Worm (Caenorhabditis elegans) whole organism, L3 larva: ENCODE measurements around the gene ugt-14.

Experiments
- R02D3.7 ChIP-seq: fragments of 150-350 bp; optimal IDR thresholded peaks from 2 replicates; lab custom pipeline; 2014; ENCODE audit warnings: missing biosample characterization, missing genetic modification characterization
- ZK546.5 ChIP-seq: sonication (generic microtip); optimal IDR thresholded peaks from 2 replicates; lab custom pipeline; 2017; ENCODE audit warnings: missing biosample characterization, missing genetic modification characterization
- aly-2 ChIP-seq: fragments of 150-350 bp; optimal IDR thresholded peaks from 2 replicates; lab custom pipeline; 2014; ENCODE audit warnings: missing biosample characterization, missing genetic modification characterization
- ceh-16 ChIP-seq: sonication (generic microtip); optimal IDR thresholded peaks from 2 replicates; lab custom pipeline; 2017; ENCODE audit warnings: missing biosample characterization, missing genetic modification characterization
- ceh-28 ChIP-seq: fragments of 150-350 bp; optimal IDR thresholded peaks from 2 replicates; lab custom pipeline; 2014; ENCODE audit warnings: missing biosample characterization, missing genetic modification reagents, missing genetic modification characterization
- ceh-82 ChIP-seq: fragments of 150-350 bp; optimal IDR thresholded peaks from 2 replicates; lab custom pipeline; 2014; ENCODE audit warnings: missing biosample characterization, missing genetic modification characterization
- daf-12 ChIP-seq: fragments of 150-350 bp; optimal IDR thresholded peaks from 2 replicates; lab custom pipeline; 2014; ENCODE audit warnings: missing biosample characterization, missing genetic modification reagents, missing genetic modification characterization
- egl-5 ChIP-seq: fragments of 150-350 bp; optimal IDR thresholded peaks from 2 replicates; lab custom pipeline; 2017; ENCODE audit warnings: missing biosample characterization, missing genetic modification reagents, missing genetic modification characterization, inconsistent platforms
- elt-1 ChIP-seq: fragments of 150-350 bp; optimal IDR thresholded peaks from 2 replicates; lab custom pipeline; 2014; ENCODE audit warnings: missing biosample characterization, missing genetic modification characterization
- elt-3 ChIP-seq, 3 experiments: fragments of 150-350 bp in 1 of 3; sonication (generic microtip) in 2 of 3; optimal IDR thresholded peaks; 2 replicates in 2 of 3; 4 replicates in 1 of 3; lab custom pipeline; 2014 to 2017; ENCODE audit warnings: missing biosample characterization in 3 of 3, missing genetic modification characterization in 3 of 3
- fkh-2 ChIP-seq: fragments of 150-350 bp; optimal IDR thresholded peaks from 2 replicates; lab custom pipeline; 2014; ENCODE audit warnings: missing biosample characterization, missing genetic modification reagents, missing genetic modification characterization
- hmg-11 ChIP-seq: sonication (generic microtip); optimal IDR thresholded peaks from 2 replicates; lab custom pipeline; 2016; ENCODE audit warnings: missing genetic modification characterization, missing compliant biosample characterization
- jun-1 ChIP-seq: fragments of 150-350 bp; optimal IDR thresholded peaks from 2 replicates; lab custom pipeline; 2014; ENCODE audit warnings: missing biosample characterization, missing genetic modification reagents, missing genetic modification characterization
- lin-15B ChIP-seq: fragments of 150-350 bp; optimal IDR thresholded peaks from 2 replicates; lab custom pipeline; 2014; ENCODE audit warnings: missing biosample characterization, missing genetic modification characterization
- mdl-1 ChIP-seq: fragments of 150-350 bp; optimal IDR thresholded peaks from 2 replicates; lab custom pipeline; 2014; ENCODE audit warnings: missing biosample characterization, missing genetic modification characterization
- mml-1 ChIP-seq: fragments of 150-350 bp; sonication (generic microtip); optimal IDR thresholded peaks from 3 replicates; lab custom pipeline; 2014; ENCODE audit warnings: missing biosample characterization, missing genetic modification characterization
- nfya-1 ChIP-seq: sonication (generic microtip); optimal IDR thresholded peaks from 2 replicates; lab custom pipeline; 2017; ENCODE audit warnings: missing genetic modification characterization, mild to moderate bottlenecking, missing compliant biosample characterization, antibody characterized with exemption, moderate library complexity; ENCODE audit not compliant: insufficient read depth
- nhr-11 ChIP-seq: fragments of 150-350 bp; optimal IDR thresholded peaks from 2 replicates; lab custom pipeline; 2014; ENCODE audit warnings: missing biosample characterization, missing genetic modification characterization
- nhr-12 ChIP-seq: fragments of 150-350 bp; optimal IDR thresholded peaks from 2 replicates; lab custom pipeline; 2014; ENCODE audit warnings: missing biosample characterization, missing genetic modification characterization
- nhr-23 ChIP-seq: fragments of 150-350 bp; optimal IDR thresholded peaks from 2 replicates; lab custom pipeline; 2014; ENCODE audit warnings: missing biosample characterization, missing genetic modification reagents, missing genetic modification characterization
- nhr-237 ChIP-seq: fragments of 150-350 bp; optimal IDR thresholded peaks from 2 replicates; lab custom pipeline; 2014; ENCODE audit warnings: missing biosample characterization, missing genetic modification characterization
- nhr-25 ChIP-seq: sonication (generic microtip); optimal IDR thresholded peaks from 2 replicates; lab custom pipeline; 2017; ENCODE audit warnings: missing biosample characterization, missing genetic modification characterization
- nhr-28 ChIP-seq: fragments of 150-350 bp; optimal IDR thresholded peaks from 2 replicates; lab custom pipeline; 2014; ENCODE audit warnings: missing biosample characterization, missing genetic modification characterization
- nhr-43 ChIP-seq: sonication (generic microtip); optimal IDR thresholded peaks from 2 replicates; lab custom pipeline; 2016; ENCODE audit warnings: mild to moderate bottlenecking, missing genetic modification characterization, missing compliant biosample characterization; ENCODE audit not compliant: poor library complexity, severe bottlenecking
- nhr-67 ChIP-seq: fragments of 150-350 bp; optimal IDR thresholded peaks from 2 replicates; lab custom pipeline; 2014; ENCODE audit warnings: missing biosample characterization, missing genetic modification characterization
- nhr-76 ChIP-seq: fragments of 150-350 bp; sonication (generic microtip); optimal IDR thresholded peaks from 5 replicates; lab custom pipeline; 2014; ENCODE audit warnings: missing biosample characterization, missing genetic modification characterization
- pha-4 ChIP-seq: fragments of 150-350 bp; optimal IDR thresholded peaks from 2 replicates; lab custom pipeline; 2014; ENCODE audit warnings: missing biosample characterization, missing genetic modification reagents, missing genetic modification characterization
- pqm-1 ChIP-seq: fragments of 150-350 bp; optimal IDR thresholded peaks from 2 replicates; lab custom pipeline; 2017; ENCODE audit warnings: missing biosample characterization, missing genetic modification characterization, inconsistent platforms
- sea-2 ChIP-seq: fragments of 150-350 bp; sonication (generic microtip); optimal IDR thresholded peaks from 4 replicates; lab custom pipeline; 2014; ENCODE audit warnings: missing biosample characterization, missing genetic modification reagents, missing genetic modification characterization
- skn-1 ChIP-seq: fragments of 150-350 bp; optimal IDR thresholded peaks from 2 replicates; lab custom pipeline; 2014; ENCODE audit warnings: missing biosample characterization, missing genetic modification characterization
- snpc-4 ChIP-seq: fragments of 150-350 bp; optimal IDR thresholded peaks from 2 replicates; lab custom pipeline; 2014; ENCODE audit warnings: missing biosample characterization, missing genetic modification characterization
- tbx-2 ChIP-seq: sonication (generic microtip); optimal IDR thresholded peaks from 2 replicates; lab custom pipeline; 2016; ENCODE audit warnings: mild to moderate bottlenecking, missing genetic modification characterization, missing compliant biosample characterization
- unc-39 ChIP-seq: sonication (generic microtip); optimal IDR thresholded peaks from 4 replicates; lab custom pipeline; 2017; ENCODE audit warnings: missing biosample characterization, missing genetic modification characterization
- unc-62 ChIP-seq: fragments of 150-350 bp; sonication (generic microtip); optimal IDR thresholded peaks from 4 replicates; lab custom pipeline; 2014; ENCODE audit warnings: missing biosample characterization, missing genetic modification reagents, missing genetic modification characterization
- zag-1 ChIP-seq: fragments of 150-350 bp; optimal IDR thresholded peaks from 2 replicates; lab custom pipeline; 2014; ENCODE audit warnings: missing biosample characterization, missing genetic modification characterization
- ztf-11 ChIP-seq: fragments of 150-350 bp; optimal IDR thresholded peaks from 2 replicates; lab custom pipeline; 2014; ENCODE audit warnings: missing biosample characterization, missing genetic modification characterization

The ugt-14 gene

ce11 chrV:4905953-4906352 is at the start of gene ugt-14:
ugt-14 (plus strand) TSS chrV:4906253.
- no peak for TF ChIP-seq jun-1
- TF ChIP-seq tbx-2 (tag; lab: Kevin White, UChicago), result no peak
- TF ChIP-seq unc-39 (tag; lab: Kevin White, UChicago), result no peak
- TF ChIP-seq nhr-11 (tag; lab: Kevin White, UChicago), result no peak
- TF ChIP-seq nhr-23 (tag; lab: Kevin White, UChicago), result no peak
- no peak for TF ChIP-seq nhr-43
- no peak for TF ChIP-seq ztf-11 (tag; lab: Kevin White, UChicago)

DNA sequence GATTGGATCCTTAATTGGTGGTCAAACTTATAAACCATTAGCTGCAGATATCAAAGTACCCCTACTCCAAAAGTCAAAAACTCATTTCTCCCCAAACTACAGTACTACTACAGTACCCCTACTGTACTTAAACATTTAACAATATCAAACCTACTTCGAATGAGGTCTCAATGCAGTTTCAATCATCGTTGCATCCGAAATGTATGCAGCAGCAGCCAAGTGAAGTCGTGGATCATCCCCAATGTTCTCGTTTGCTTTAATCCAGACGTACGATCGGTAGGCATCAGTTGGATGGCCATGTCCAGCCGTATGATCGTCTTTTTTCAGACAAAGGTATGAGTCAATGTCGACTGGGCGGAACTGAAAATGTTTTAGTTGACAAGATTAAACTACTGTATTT is 48.5 kb upstream of the ugt-14 start:
- TF ChIP-seq egl-5 (tag; lab: Kevin White, UChicago) (no peak), lin-15B (tag; lab: Kevin White, UChicago) (no peak), pqm-1 (tag; lab: Kevin White, UChicago) (no peak), nhr-43 (no peak), nhr-23 (tag; lab: Kevin White, UChicago) (no peak), nhr-25 (tag; lab: Kevin White, UChicago) (no peak), nhr-28 (no peak), mml-1 (tag; lab: Kevin White, UChicago) (no peak), ceh-28 (no peak), mdl-1 (tag; lab: Kevin White, UChicago) (no peak), fkh-2 (tag; lab: Kevin White, UChicago) (no peak), ceh-82 (no peak), ztf-11 (tag; lab: Kevin White, UChicago) (no peak), ZK546.5 (no peak), elt-1 (tag; lab: Kevin White, UChicago) (no peak)

DNA sequence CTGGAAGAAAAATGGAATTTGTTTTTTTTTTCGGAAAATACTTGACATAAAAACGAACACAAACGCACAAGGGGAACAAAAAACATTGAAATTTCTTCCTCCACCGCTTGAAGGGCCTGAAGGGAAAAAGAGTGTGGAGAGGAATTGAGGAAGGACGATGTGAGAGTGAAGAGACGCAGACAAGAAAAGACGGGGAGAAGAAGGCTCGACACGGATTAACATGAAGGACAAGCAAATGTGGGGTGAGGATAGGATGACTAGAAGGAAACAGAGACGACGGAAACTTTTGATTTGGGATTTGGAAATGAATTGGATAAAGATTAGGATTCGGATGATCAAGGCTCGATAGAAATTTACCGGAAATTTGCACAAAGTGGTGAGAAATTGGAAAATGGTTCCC is 45.5 kb upstream of the ugt-14 start:
- TF ChIP-seq unc-62 (no peak), pqm-1 (tag; lab: Kevin White, UChicago) (no peak), egl-5 (tag; lab: Kevin White, UChicago) (no peak), nfya-1 (tag; lab: Kevin White, UChicago) (peak; percentile 53), nhr-12 (no peak), nhr-25 (tag; lab: Kevin White, UChicago) (peak; percentile 7), nhr-76 (tag; lab: Kevin White, UChicago) (no peak), lin-15B (tag; lab: Kevin White, UChicago) (no peak), nhr-23 (tag; lab: Kevin White, UChicago) (peak; percentile 1), aly-2 (tag; lab: Kevin White, UChicago) (no peak), elt-3 (tag; optimal IDR thresholded peaks at IDR 0.05; lab: Kevin White, UChicago) (no peak), sea-2 (GFP tag; lab: Kevin White, UChicago) (no peak), unc-39 (tag; lab: Kevin White, UChicago) (no peak), hmg-11 (peak; percentile 30), snpc-4 (tag; lab: Kevin White, UChicago) (no peak), zag-1 (tag; lab: Kevin White, UChicago) (no peak), daf-12 (no peak), jun-1 (no peak), nhr-67 (tag; lab: Kevin White, UChicago) (no peak)

DNA sequence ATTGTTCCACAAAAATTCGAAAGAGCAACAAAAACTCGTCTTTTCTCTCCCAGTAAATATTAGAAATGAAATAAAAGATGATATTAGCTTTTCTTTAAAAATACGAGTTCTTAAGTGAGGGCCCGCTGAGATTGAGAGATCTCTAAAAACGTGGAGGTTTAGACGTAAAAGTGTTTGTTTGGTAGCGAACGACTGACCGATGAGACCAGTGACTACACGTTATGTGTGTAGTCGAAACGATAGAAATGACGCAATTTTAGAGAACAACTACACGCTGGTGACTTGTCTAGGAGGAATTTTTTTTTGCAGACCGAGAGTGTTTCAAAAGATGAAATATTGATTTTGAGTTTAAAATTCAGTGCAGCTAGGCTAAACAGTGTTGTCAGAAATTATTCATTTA is 43.3 kb upstream of the ugt-14 start, which contains the start of gene C37H5.13:
TSS of gene C37H5.13 (minus strand) at position 229 of the 400 bp plus-strand sequence.
- TF ChIP-seq nfya-1 (tag; lab: Kevin White, UChicago), result peak; percentile 27
- TF ChIP-seq pha-4 (tag; lab: Kevin White, UChicago), result peak; percentile 74
- peak; percentile 4 for TF ChIP-seq skn-1 (tag; lab: Kevin White, UChicago)
- TF ChIP-seq nhr-23 (tag; lab: Kevin White, UChicago), result no peak
- no peak for TF ChIP-seq ceh-82
- peak; percentile 69 for TF ChIP-seq hmg-11
- peak; percentile 24 for TF ChIP-seq pqm-1 (tag; lab: Kevin White, UChicago)

ce11 chrV:4864330-4864729 is 41.7 kb upstream of the ugt-14 start:
- TF ChIP-seq pha-4 (tag; lab: Kevin White, UChicago), result no peak
- no peak for TF ChIP-seq nhr-237 (tag; lab: Kevin White, UChicago)
- no peak for TF ChIP-seq fkh-2 (tag; lab: Kevin White, UChicago)
- TF ChIP-seq ZK546.5, result no peak
- no peak for TF ChIP-seq unc-39 (tag; lab: Kevin White, UChicago)
- no peak for TF ChIP-seq nhr-67 (tag; lab: Kevin White, UChicago)
- TF ChIP-seq nhr-11 (tag; lab: Kevin White, UChicago), result no peak
- no peak for TF ChIP-seq nhr-76 (tag; lab: Kevin White, UChicago)
- no peak for TF ChIP-seq snpc-4 (tag; lab: Kevin White, UChicago)
- TF ChIP-seq nhr-43, result no peak
- no peak for TF ChIP-seq egl-5 (tag; lab: Kevin White, UChicago)
- no peak for TF ChIP-seq elt-1 (tag; lab: Kevin White, UChicago)
- TF ChIP-seq zag-1 (tag; lab: Kevin White, UChicago), result no peak
- no peak for TF ChIP-seq lin-15B (tag; lab: Kevin White, UChicago)
- TF ChIP-seq sea-2 (GFP tag; lab: Kevin White, UChicago), result no peak
- TF ChIP-seq R02D3.7, result no peak
- no peak for TF ChIP-seq pqm-1 (tag; lab: Kevin White, UChicago)
- TF ChIP-seq ceh-16, result no peak
- TF ChIP-seq nhr-25 (tag; lab: Kevin White, UChicago), result no peak
- no peak for TF ChIP-seq mml-1 (tag; lab: Kevin White, UChicago)
- TF ChIP-seq, all 47 proteins: peak for 0
